Fruit fly (Drosophila melanogaster) whole organism, embryonic: Measurements from ENCODE around the gene CG7519.

Experiments
- ATbp ChIP-seq: fragments of 200-800 bp; sonication (Bioruptor generic); optimal IDR thresholded peaks from 2 replicates; lab custom pipeline; 2017; ENCODE audit warnings: missing biosample characterization, mild to moderate bottlenecking, missing genetic modification characterization, missing genetic modification reagents
- Atf-2 ChIP-seq: fragments of 200-800 bp; sonication (Bioruptor generic); optimal IDR thresholded peaks from 2 replicates; lab custom pipeline; 2016; ENCODE audit warnings: missing biosample characterization, missing genetic modification characterization
- CG10565 ChIP-seq: fragments of 200-800 bp; sonication (Bioruptor generic); optimal IDR thresholded peaks from 3 replicates; lab custom pipeline; 2016; ENCODE audit warnings: missing biosample characterization, mild to moderate bottlenecking, missing genetic modification characterization
- CG11696 ChIP-seq: fragments of 200-800 bp; sonication (Bioruptor generic); IDR thresholded peaks from 2 replicates; pipeline ENCODE4 v1.3.6; 2022; ENCODE audit warnings: missing biosample characterization, missing genetic modification characterization
- CG12942 ChIP-seq: fragments of 200-800 bp; sonication (Bioruptor generic); optimal IDR thresholded peaks from 3 replicates; lab custom pipeline; 2016; ENCODE audit warnings: missing biosample characterization, missing genetic modification characterization
- CG13123 ChIP-seq: fragments of 200-800 bp; sonication (Bioruptor generic); optimal IDR thresholded peaks from 2 replicates; lab custom pipeline; 2016; ENCODE audit warnings: missing biosample characterization, missing genetic modification characterization
- CG13296 ChIP-seq: fragments of 200-800 bp; sonication (Bioruptor generic); optimal IDR thresholded peaks from 3 replicates; lab custom pipeline; 2018; ENCODE audit warnings: missing biosample characterization, mild to moderate bottlenecking, missing genetic modification characterization
- CG1647 ChIP-seq: fragments of 200-800 bp; sonication (Bioruptor generic); optimal IDR thresholded peaks from 3 replicates; lab custom pipeline; 2016; ENCODE audit warnings: missing biosample characterization, missing genetic modification characterization
- CG18262 ChIP-seq: fragments of 200-800 bp; optimal IDR thresholded peaks from 3 replicates; lab custom pipeline; 2019; ENCODE audit warnings: missing biosample characterization, mild to moderate bottlenecking, missing genetic modification characterization, moderate library complexity
- CG2202 ChIP-seq: fragments of 200-800 bp; sonication (Bioruptor generic); optimal IDR thresholded peaks from 2 replicates; lab custom pipeline; 2018; ENCODE audit warnings: missing biosample characterization, mild to moderate bottlenecking, missing genetic modification characterization
- CG2712 ChIP-seq: fragments of 200-800 bp; optimal IDR thresholded peaks from 3 replicates; lab custom pipeline; 2019; ENCODE audit warnings: missing biosample characterization, mild to moderate bottlenecking, missing genetic modification characterization, moderate library complexity
- CG3281 ChIP-seq: fragments of 200-800 bp; sonication (Bioruptor generic); optimal IDR thresholded peaks from 3 replicates; lab custom pipeline; 2017; ENCODE audit warnings: missing biosample characterization, mild to moderate bottlenecking, missing genetic modification characterization
- CG3838 ChIP-seq: fragments of 200-800 bp; sonication (Bioruptor generic); optimal IDR thresholded peaks from 3 replicates; lab custom pipeline; 2016; ENCODE audit warnings: missing biosample characterization, missing genetic modification characterization
- CG4854 ChIP-seq: fragments of 200-800 bp; sonication (Bioruptor generic); optimal IDR thresholded peaks from 2 replicates; lab custom pipeline; 2016; ENCODE audit warnings: missing biosample characterization, missing genetic modification characterization, inconsistent platforms
- CG6813 ChIP-seq: fragments of 200-800 bp; sonication (Bioruptor generic); optimal IDR thresholded peaks from 2 replicates; lab custom pipeline; 2017; ENCODE audit warnings: missing biosample characterization, missing genetic modification characterization, mild to moderate bottlenecking, moderate library complexity, missing genetic modification reagents
- CG7271 ChIP-seq: fragments of 200-800 bp; sonication (Bioruptor generic); optimal IDR thresholded peaks from 2 replicates; lab custom pipeline; 2018; ENCODE audit warnings: missing biosample characterization, mild to moderate bottlenecking, missing genetic modification characterization, moderate library complexity
- CTCF ChIP-seq: fragments of 200-800 bp; sonication (Bioruptor generic); optimal IDR thresholded peaks from 2 replicates; lab custom pipeline; 2017; ENCODE audit warnings: missing biosample characterization, mild to moderate bottlenecking, missing genetic modification characterization, moderate library complexity
- D ChIP-seq, 2 experiments: fragments of 200-800 bp in 1 of 2; fragments of >200 bp in 1 of 2; sonication (Bioruptor generic) in 1 of 2; optimal IDR thresholded peaks; 2 replicates in 1 of 2; 3 replicates in 1 of 2; lab custom pipeline; 2017; ENCODE audit warnings: mild to moderate bottlenecking in 1 of 2, missing biosample characterization in 1 of 2, missing genetic modification characterization in 1 of 2, missing genetic modification reagents in 1 of 2
- Eip74EF ChIP-seq, 2 experiments: fragments of 200-800 bp in 1 of 2; fragments of >200 bp in 1 of 2; sonication (Bioruptor generic) in 1 of 2; optimal IDR thresholded peaks; 2 replicates each; lab custom pipeline; 2017 to 2019; ENCODE audit warnings: missing biosample characterization in 2 of 2, missing genetic modification characterization in 2 of 2, mild to moderate bottlenecking in 1 of 2, moderate library complexity in 1 of 2
- Ets65A ChIP-seq: fragments of 200-800 bp; sonication (Bioruptor generic); peaks from one replicate; lab custom pipeline; 2016; ENCODE audit warnings: missing biosample characterization, missing genetic modification characterization
- Ets97D ChIP-seq: fragments of 200-800 bp; sonication (Bioruptor generic); optimal IDR thresholded peaks from 3 replicates; lab custom pipeline; 2016; ENCODE audit warnings: missing biosample characterization, missing genetic modification characterization
- NC2α ChIP-seq: fragments of 200-800 bp; sonication (Bioruptor generic); optimal IDR thresholded peaks from 2 replicates; lab custom pipeline; 2016; ENCODE audit warnings: missing biosample characterization, missing genetic modification characterization
- Rfx ChIP-seq: fragments of 200-800 bp; sonication (Bioruptor generic); IDR thresholded peaks from 2 replicates; pipeline ENCODE4 v1.3.6; 2022; ENCODE audit warnings: missing biosample characterization, missing genetic modification characterization
- Six4 ChIP-seq: fragments of 200-800 bp; sonication (Bioruptor generic); optimal IDR thresholded peaks from 2 replicates; lab custom pipeline; 2016; ENCODE audit warnings: missing biosample characterization, missing genetic modification characterization
- Xrp1 ChIP-seq: fragments of 200-800 bp; sonication (Bioruptor generic); IDR thresholded peaks from 2 replicates; pipeline ENCODE4 v1.3.6; 2022; ENCODE audit warnings: missing biosample characterization, missing genetic modification characterization
- abd-A ChIP-seq: fragments of 200-800 bp; sonication (Bioruptor generic); optimal IDR thresholded peaks from 3 replicates; lab custom pipeline; 2019; ENCODE audit warnings: missing biosample characterization, mild to moderate bottlenecking, missing genetic modification characterization, moderate library complexity
- ara ChIP-seq: fragments of 200-800 bp; sonication (Bioruptor generic); IDR thresholded peaks from 2 replicates; pipeline ENCODE4 v1.3.6; 2022; ENCODE audit warnings: missing biosample characterization, missing genetic modification characterization
- ase ChIP-seq: fragments of 200-800 bp; sonication (Bioruptor generic); IDR thresholded peaks from 3 replicates; pipeline ENCODE4 v1.3.6; 2022; ENCODE audit warnings: missing biosample characterization, missing genetic modification characterization
- ash1 ChIP-seq: fragments of 200-800 bp; sonication (Bioruptor generic); optimal IDR thresholded peaks from 2 replicates; lab custom pipeline; 2018; ENCODE audit warnings: missing biosample characterization, mild to moderate bottlenecking, missing genetic modification characterization
- bbx ChIP-seq: fragments of 200-800 bp; sonication (Bioruptor generic); IDR thresholded peaks from 2 replicates; pipeline ENCODE4 v1.3.6; 2022; ENCODE audit warnings: missing biosample characterization, missing genetic modification characterization; ENCODE audit not compliant: partially characterized antibody
- bowl ChIP-seq: fragments of 200-800 bp; sonication (Bioruptor generic); IDR thresholded peaks from 2 replicates; pipeline ENCODE4 v1.3.6; 2022; ENCODE audit warnings: missing biosample characterization, missing genetic modification characterization
- btn ChIP-seq: fragments of 200-800 bp; sonication (Bioruptor generic); optimal IDR thresholded peaks from 2 replicates; lab custom pipeline; 2016; ENCODE audit warnings: missing biosample characterization, missing genetic modification characterization
- chn ChIP-seq: fragments of 200-800 bp; sonication (Bioruptor generic); optimal IDR thresholded peaks from 2 replicates; lab custom pipeline; 2016; ENCODE audit warnings: missing biosample characterization, missing genetic modification characterization
- ci ChIP-seq: fragments of 200-800 bp; sonication (Bioruptor generic); IDR thresholded peaks from 3 replicates; pipeline ENCODE4 v1.3.6; 2022; ENCODE audit warnings: missing biosample characterization, missing genetic modification characterization
- corto ChIP-seq: fragments of 200-800 bp; sonication (Bioruptor generic); optimal IDR thresholded peaks from 2 replicates; lab custom pipeline; 2016; ENCODE audit warnings: missing biosample characterization, mild to moderate bottlenecking, missing genetic modification characterization, moderate library complexity
- fd96Cb ChIP-seq: fragments of 200-800 bp; sonication (Bioruptor generic); optimal IDR thresholded peaks from 2 replicates; lab custom pipeline; 2018; ENCODE audit warnings: missing biosample characterization, mild to moderate bottlenecking, missing genetic modification characterization, moderate library complexity
- gcm ChIP-seq: fragments of 200-800 bp; sonication (Bioruptor generic); optimal IDR thresholded peaks from 2 replicates; lab custom pipeline; 2019; ENCODE audit warnings: missing biosample characterization, mild to moderate bottlenecking, missing genetic modification characterization, moderate library complexity
- kah ChIP-seq: fragments of 200-800 bp; sonication (Bioruptor generic); optimal IDR thresholded peaks from 2 replicates; lab custom pipeline; 2018; ENCODE audit warnings: missing biosample characterization, mild to moderate bottlenecking, missing genetic modification characterization
- lmd ChIP-seq: fragments of 200-800 bp; sonication (Bioruptor generic); IDR thresholded peaks from 2 replicates; pipeline ENCODE4 v1.3.6; 2022; ENCODE audit warnings: missing biosample characterization, missing genetic modification characterization
- luna ChIP-seq: fragments of 200-800 bp; sonication (Bioruptor generic); optimal IDR thresholded peaks from 2 replicates; lab custom pipeline; 2016; ENCODE audit warnings: missing biosample characterization, missing genetic modification characterization
- org-1 ChIP-seq: fragments of 200-800 bp; sonication (Bioruptor generic); optimal IDR thresholded peaks from 2 replicates; lab custom pipeline; 2017; ENCODE audit warnings: missing biosample characterization, missing genetic modification characterization
- pb ChIP-seq: fragments of 200-800 bp; sonication (Bioruptor generic); optimal IDR thresholded peaks from 3 replicates; lab custom pipeline; 2016; ENCODE audit warnings: missing biosample characterization, missing genetic modification characterization
- phol ChIP-seq: fragments of 200-800 bp; sonication (Bioruptor generic); optimal IDR thresholded peaks from 3 replicates; lab custom pipeline; 2018; ENCODE audit warnings: missing biosample characterization, mild to moderate bottlenecking, missing genetic modification characterization, moderate library complexity
- rib ChIP-seq: fragments of 200-800 bp; sonication (Bioruptor generic); IDR thresholded peaks from 2 replicates; pipeline ENCODE4 v1.3.6; 2022; ENCODE audit warnings: missing biosample characterization, missing genetic modification characterization
- run ChIP-seq: fragments of 200-800 bp; sonication (Bioruptor generic); optimal IDR thresholded peaks from 3 replicates; lab custom pipeline; 2018; ENCODE audit warnings: missing biosample characterization, mild to moderate bottlenecking, missing genetic modification characterization
- sens-2 ChIP-seq: fragments of 200-800 bp; sonication (Bioruptor generic); IDR thresholded peaks from 2 replicates; pipeline ENCODE4 v1.3.6; 2022; ENCODE audit warnings: missing biosample characterization, missing genetic modification characterization
- so ChIP-seq: fragments of 200-800 bp; sonication (Bioruptor generic); IDR thresholded peaks from 3 replicates; pipeline ENCODE4 v1.3.6; 2022; ENCODE audit warnings: missing biosample characterization, missing genetic modification characterization
- sob ChIP-seq: fragments of 200-800 bp; sonication (Bioruptor generic); IDR thresholded peaks from 2 replicates; pipeline ENCODE4 v1.3.6; 2022; ENCODE audit warnings: missing biosample characterization, missing genetic modification characterization
- tgo ChIP-seq: fragments of 200-800 bp; sonication (Bioruptor generic); IDR thresholded peaks from 3 replicates; pipeline ENCODE4 v1.3.6; 2022; ENCODE audit warnings: missing biosample characterization, missing genetic modification characterization
- tio ChIP-seq: fragments of 200-800 bp; sonication (Bioruptor generic); optimal IDR thresholded peaks from 2 replicates; lab custom pipeline; 2017; ENCODE audit warnings: missing biosample characterization, missing genetic modification characterization, inconsistent platforms
- vfl ChIP-seq: fragments of 200-800 bp; sonication (Bioruptor generic); optimal IDR thresholded peaks from 2 replicates; lab custom pipeline; 2016; ENCODE audit warnings: missing biosample characterization, missing genetic modification characterization
- yki ChIP-seq: fragments of >200 bp; optimal IDR thresholded peaks from 3 replicates; lab custom pipeline; 2018
- zf30C ChIP-seq: fragments of 200-800 bp; sonication (Bioruptor generic); optimal IDR thresholded peaks from 3 replicates; lab custom pipeline; 2018; ENCODE audit warnings: missing biosample characterization, mild to moderate bottlenecking, missing genetic modification characterization

The CG7519 gene

dm6 chr3L:21536857-21537256 lies 44.0 kb downstream of the CG7519 start, which contains the start of gene Rpn10 (continued):
- no peak for TF ChIP-seq yki (lab: Kevin White, UChicago)
- TF ChIP-seq CTCF (GFP tag; lab: Kevin White, UChicago): peak; percentile 73
- TF ChIP-seq bowl (GFP tag; lab: Robert Waterston, UW): no peak
- TF ChIP-seq fd96Cb (tag; lab: Kevin White, UChicago): no peak
- peak; percentile 78 for TF ChIP-seq zf30C
- no peak for TF ChIP-seq tio (GFP tag; lab: Kevin White, UChicago)
- TF ChIP-seq CG3281 (GFP tag; lab: Kevin White, UChicago): no peak
- no peak for TF ChIP-seq ase (GFP tag; lab: Robert Waterston, UW)
- TF ChIP-seq chn (GFP tag; lab: Kevin White, UChicago): peak; percentile 40
- no peak for TF ChIP-seq CG3838
- no peak for TF ChIP-seq gcm
- no peak for TF ChIP-seq rib
- no peak for TF ChIP-seq Six4 (GFP tag; lab: Kevin White, UChicago)
- TF ChIP-seq D (optimal IDR thresholded peaks at IDR 0.05; lab: Kevin White, UChicago): no peak
- TF ChIP-seq D (GFP tag; optimal IDR thresholded peaks at IDR 0.05; lab: Kevin White, UChicago): no peak
- TF ChIP-seq kah (GFP tag; lab: Kevin White, UChicago): no peak
- peak; percentile 64 for TF ChIP-seq phol (tag; lab: Kevin White, UChicago)
- no peak for TF ChIP-seq CG11696 (GFP tag; lab: Robert Waterston, UW)
- no peak for TF ChIP-seq vfl (GFP tag; lab: Kevin White, UChicago)
- TF ChIP-seq Xrp1 (GFP tag; lab: Robert Waterston, UW): no peak
- peak; percentile 90 for TF ChIP-seq Ets65A (GFP tag; lab: Kevin White, UChicago)
- no peak for TF ChIP-seq abd-A (tag; lab: Kevin White, UChicago)
- TF ChIP-seq CG7271 (tag; lab: Kevin White, UChicago): no peak
- TF ChIP-seq CG2712 (tag; lab: Kevin White, UChicago): peak; percentile 53
- no peak for TF ChIP-seq org-1 (GFP tag; lab: Kevin White, UChicago)
- no peak for TF ChIP-seq CG13123
- TF ChIP-seq so (GFP tag; lab: Robert Waterston, UW): no peak
- peak; percentile 7 for TF ChIP-seq CG18262 (tag; lab: Kevin White, UChicago)
- no peak for TF ChIP-seq CG10565
- no peak for TF ChIP-seq CG1647 (GFP tag; lab: Kevin White, UChicago)
- TF ChIP-seq Ets97D (GFP tag; lab: Kevin White, UChicago): peak; percentile 76
- peak; percentile 65; the same call in 1 of the 2 replicates for TF ChIP-seq sob (GFP tag; lab: Robert Waterston, UW)
- no peak for TF ChIP-seq CG12942
- no peak for TF ChIP-seq Atf-2
- TF ChIP-seq corto (GFP tag; lab: Kevin White, UChicago): no peak
- TF ChIP-seq lmd (GFP tag; lab: Robert Waterston, UW): no peak
- no peak for TF ChIP-seq sens-2 (GFP tag; lab: Robert Waterston, UW)
- peak; percentile 10 for TF ChIP-seq CG4854
- no peak for TF ChIP-seq ara (GFP tag; lab: Robert Waterston, UW)
- TF ChIP-seq CG6813 (GFP tag; lab: Kevin White, UChicago): no peak
- TF ChIP-seq NC2α: peak; percentile 17
- peak; percentile 98 for TF ChIP-seq bbx (GFP tag; lab: Robert Waterston, UW)
- TF ChIP-seq btn (GFP tag; lab: Kevin White, UChicago): no peak
- TF ChIP-seq ci (GFP tag; lab: Robert Waterston, UW): no peak
- TF ChIP-seq tgo (GFP tag; lab: Robert Waterston, UW): no peak
- TF ChIP-seq ash1: no peak
- TF ChIP-seq run (tag; lab: Kevin White, UChicago): no peak
- no peak for TF ChIP-seq ATbp (GFP tag; lab: Kevin White, UChicago)
- no peak for TF ChIP-seq pb
- no peak for TF ChIP-seq CG13296
- TF ChIP-seq CG2202 (tag; lab: Kevin White, UChicago): no peak
- peak; percentile 65; the same call in 1 of the 2 replicates for TF ChIP-seq Rfx
- TF ChIP-seq Eip74EF (GFP tag; optimal IDR thresholded peaks at IDR 0.05; lab: Kevin White, UChicago): no peak
- TF ChIP-seq luna: no peak
